Worm (Caenorhabditis elegans) whole organism, young adult: Measurements from ENCODE around the gene sra-28.

Experiments used
- B0019.2 ChIP-seq: fragments of 200-800 bp; sonication (Bioruptor generic); conservative IDR thresholded peaks from 2 replicates; pipeline ENCODE4 v1.3.6; 2022; ENCODE audit warnings: missing genetic modification reagents, missing genetic modification characterization, missing compliant biosample characterization
- B0261.1 ChIP-seq: sonication (generic microtip); optimal IDR thresholded peaks from 2 replicates; lab custom pipeline; 2016; ENCODE audit warnings: mild to moderate bottlenecking, missing genetic modification characterization, moderate library complexity, missing compliant biosample characterization
- C06A6.2 ChIP-seq: fragments of 200-800 bp; sonication (Bioruptor generic); conservative IDR thresholded peaks from 2 replicates; pipeline ENCODE4 v1.3.6; 2022; ENCODE audit warnings: missing genetic modification characterization, missing compliant biosample characterization
- C17E4.6 ChIP-seq: fragments of 200-800 bp; sonication (Bioruptor generic); IDR thresholded peaks from 2 replicates; pipeline ENCODE4 v1.3.6; 2022; ENCODE audit warnings: missing genetic modification reagents, missing genetic modification characterization, missing compliant biosample characterization
- F10E7.11 ChIP-seq: sonication (generic microtip); optimal IDR thresholded peaks from 2 replicates; lab custom pipeline; 2017; ENCODE audit warnings: mild to moderate bottlenecking, missing genetic modification characterization, moderate library complexity, missing compliant biosample characterization
- F33H1.4 ChIP-seq: fragments of 200-800 bp; sonication (Bioruptor generic); IDR thresholded peaks from 2 replicates; pipeline ENCODE4 v1.3.6; 2022; ENCODE audit warnings: missing genetic modification reagents, missing genetic modification characterization, missing compliant biosample characterization
- F55B11.4 ChIP-seq: sonication (generic microtip); optimal IDR thresholded peaks from 2 replicates; lab custom pipeline; 2016; ENCODE audit warnings: missing compliant biosample characterization, missing genetic modification characterization, borderline replicate concordance; ENCODE audit not compliant: insufficient read depth
- T26A5.8 ChIP-seq: sonication (generic microtip); optimal IDR thresholded peaks from 2 replicates; lab custom pipeline; 2016; ENCODE audit warnings: missing genetic modification characterization, missing compliant biosample characterization
- Y95B8A.8 ChIP-seq: fragments of 200-800 bp; sonication (Bioruptor generic); IDR thresholded peaks from 2 replicates; pipeline ENCODE4 v1.3.6; 2022; ENCODE audit warnings: missing genetic modification reagents, missing genetic modification characterization, missing compliant biosample characterization
- ZK185.1 ChIP-seq: sonication (generic microtip); optimal IDR thresholded peaks from 2 replicates; lab custom pipeline; 2016; ENCODE audit warnings: mild to moderate bottlenecking, missing genetic modification characterization, missing compliant biosample characterization; ENCODE audit not compliant: poor library complexity, severe bottlenecking
- attf-5 ChIP-seq: fragments of 200-800 bp; sonication (Bioruptor generic); optimal IDR thresholded peaks from 2 replicates; lab custom pipeline; 2018; ENCODE audit warnings: mild to moderate bottlenecking, missing genetic modification characterization, missing compliant biosample characterization
- ccch-3 ChIP-seq: fragments of 200-800 bp; sonication (Bioruptor generic); optimal IDR thresholded peaks from 2 replicates; lab custom pipeline; 2018; ENCODE audit warnings: mild to moderate bottlenecking, missing genetic modification characterization, missing compliant biosample characterization
- cebp-1 ChIP-seq, 2 experiments: fragments of 200-800 bp in 1 of 2; sonication (Bioruptor generic) in 1 of 2; sonication (generic microtip) in 1 of 2; IDR thresholded peaks in 1 of 2; optimal IDR thresholded peaks in 1 of 2; 2 replicates each; pipeline versions ENCODE4 v1.3.6 to Lab custom; 2017 to 2022; ENCODE audit warnings: missing compliant biosample characterization in 2 of 2, missing genetic modification characterization in 2 of 2, mild to moderate bottlenecking in 1 of 2, missing genetic modification reagents in 1 of 2, moderate library complexity in 1 of 2
- ceh-100 ChIP-seq: fragments of 200-800 bp; sonication (Bioruptor generic); IDR thresholded peaks from 2 replicates; pipeline ENCODE4 v1.3.6; 2022; ENCODE audit warnings: missing genetic modification reagents, missing genetic modification characterization, missing compliant biosample characterization
- ceh-40 ChIP-seq: fragments of 200-800 bp; sonication (Bioruptor generic); IDR thresholded peaks from 2 replicates; pipeline ENCODE4 v1.3.6; 2022; ENCODE audit warnings: missing genetic modification characterization, missing compliant biosample characterization
- ceh-79 ChIP-seq: sonication (generic microtip); optimal IDR thresholded peaks from 2 replicates; lab custom pipeline; 2017; ENCODE audit warnings: mild to moderate bottlenecking, missing genetic modification characterization, missing compliant biosample characterization
- ceh-91 ChIP-seq: fragments of 200-800 bp; sonication (Bioruptor generic); IDR thresholded peaks from 2 replicates; pipeline ENCODE4 v1.3.6; 2022; ENCODE audit warnings: missing genetic modification reagents, missing genetic modification characterization, missing compliant biosample characterization
- dox-1 ChIP-seq: fragments of 200-800 bp; sonication (Bioruptor generic); IDR thresholded peaks from 2 replicates; pipeline ENCODE4 v1.3.6; 2022; ENCODE audit warnings: missing genetic modification reagents, missing genetic modification characterization, missing compliant biosample characterization
- egl-18 ChIP-seq: fragments of 200-800 bp; sonication (Bioruptor generic); IDR thresholded peaks from 2 replicates; pipeline ENCODE4 v1.3.6; 2022; ENCODE audit warnings: missing genetic modification reagents, missing genetic modification characterization, missing compliant biosample characterization
- egl-44 ChIP-seq: fragments of 200-800 bp; sonication (Bioruptor generic); IDR thresholded peaks from 2 replicates; pipeline ENCODE4 v1.3.6; 2022; ENCODE audit warnings: missing genetic modification reagents, missing genetic modification characterization, missing compliant biosample characterization
- ets-4 ChIP-seq: fragments of 200-800 bp; sonication (Bioruptor generic); optimal IDR thresholded peaks from 2 replicates; lab custom pipeline; 2018; ENCODE audit warnings: mild to moderate bottlenecking, missing genetic modification characterization, missing compliant biosample characterization
- hlh-12 ChIP-seq: sonication (generic microtip); optimal IDR thresholded peaks from 2 replicates; lab custom pipeline; 2016; ENCODE audit warnings: missing genetic modification characterization, missing compliant biosample characterization
- hmg-1.2 ChIP-seq: fragments of 200-800 bp; sonication (Bioruptor generic); IDR thresholded peaks from 2 replicates; pipeline ENCODE4 v1.3.6; 2022; ENCODE audit warnings: missing genetic modification reagents, missing genetic modification characterization, missing compliant biosample characterization
- lin-35 ChIP-seq, 3 experiments: fragments of 150-350 bp in 2 of 3; sonication (generic microtip) in 1 of 3; optimal IDR thresholded peaks; 2 replicates each; lab custom pipeline; 2014 to 2018; ENCODE audit warnings: missing biosample characterization in 3 of 3, missing genetic modification characterization in 3 of 3, missing genetic modification reagents in 3 of 3
- lin-40 ChIP-seq: sonication (generic microtip); optimal IDR thresholded peaks from 2 replicates; lab custom pipeline; 2016; ENCODE audit warnings: missing genetic modification characterization, mild to moderate bottlenecking, missing compliant biosample characterization, missing genotype, missing genetic modification reagents
- lin-54 ChIP-seq: fragments of 200-800 bp; sonication (Bioruptor generic); optimal IDR thresholded peaks from 2 replicates; lab custom pipeline; 2018; ENCODE audit warnings: mild to moderate bottlenecking, missing genetic modification characterization, missing compliant biosample characterization
- lsl-1 ChIP-seq: fragments of 200-800 bp; sonication (Bioruptor generic); optimal IDR thresholded peaks from 2 replicates; lab custom pipeline; 2018; ENCODE audit warnings: mild to moderate bottlenecking, missing genetic modification characterization, moderate library complexity, missing compliant biosample characterization
- madf-8 ChIP-seq: fragments of 200-800 bp; sonication (Bioruptor generic); conservative IDR thresholded peaks from 2 replicates; pipeline ENCODE4 v1.3.6; 2022; ENCODE audit warnings: missing genetic modification reagents, missing genetic modification characterization, missing compliant biosample characterization
- mcd-1 ChIP-seq: fragments of 200-800 bp; sonication (Bioruptor generic); IDR thresholded peaks from 2 replicates; pipeline ENCODE4 v1.3.6; 2022; ENCODE audit warnings: missing genetic modification reagents, missing genetic modification characterization, missing compliant biosample characterization
- mes-4 ChIP-seq: sonication (generic microtip); optimal IDR thresholded peaks from 2 replicates; lab custom pipeline; 2016; ENCODE audit warnings: missing genotype, missing genetic modification characterization, missing compliant biosample characterization
- nfya-1 ChIP-seq: sonication (generic microtip); optimal IDR thresholded peaks from 2 replicates; lab custom pipeline; 2017; ENCODE audit warnings: antibody characterized with exemption, missing compliant biosample characterization, missing genetic modification characterization, borderline replicate concordance; ENCODE audit not compliant: insufficient read depth
- nhr-120 ChIP-seq: fragments of 200-800 bp; sonication (Bioruptor generic); IDR thresholded peaks from 2 replicates; pipeline ENCODE4 v1.3.6; 2022; ENCODE audit warnings: missing genetic modification characterization, missing compliant biosample characterization
- nhr-179 ChIP-seq: sonication (generic microtip); optimal IDR thresholded peaks from 2 replicates; lab custom pipeline; 2016; ENCODE audit warnings: mild to moderate bottlenecking, missing genetic modification characterization, missing compliant biosample characterization
- nhr-80 ChIP-seq: sonication (generic microtip); optimal IDR thresholded peaks from 2 replicates; lab custom pipeline; 2016; ENCODE audit warnings: missing genetic modification characterization, missing compliant biosample characterization
- nhr-90 ChIP-seq: sonication (generic microtip); optimal IDR thresholded peaks from 2 replicates; lab custom pipeline; 2016; ENCODE audit warnings: missing genotype, mild to moderate bottlenecking, missing genetic modification characterization, missing compliant biosample characterization
- pbrm-1 ChIP-seq: fragments of 200-800 bp; sonication (Bioruptor generic); IDR thresholded peaks from 2 replicates; pipeline ENCODE4 v1.3.6; 2022; ENCODE audit warnings: missing genetic modification reagents, missing genetic modification characterization, missing compliant biosample characterization
- pha-4 ChIP-seq: fragments of 150-350 bp; sonication (generic microtip); optimal IDR thresholded peaks from 2 replicates; lab custom pipeline; 2014; ENCODE audit warnings: missing biosample characterization, missing genetic modification reagents, missing genetic modification characterization
- rcor-1 ChIP-seq: fragments of 200-800 bp; sonication (Bioruptor generic); IDR thresholded peaks from 2 replicates; pipeline ENCODE4 v1.3.6; 2022; ENCODE audit warnings: missing genetic modification reagents, missing genetic modification characterization, missing compliant biosample characterization
- snpc-4 ChIP-seq, 5 experiments: fragments of 150-350 bp in 1 of 5; sonication (generic microtip) in 4 of 5; optimal IDR thresholded peaks; 2 replicates each; lab custom pipeline; 2014 to 2018; ENCODE audit warnings: missing genetic modification characterization in 5 of 5, missing biosample characterization in 3 of 5, antibody characterized with exemption in 2 of 5, mild to moderate bottlenecking in 2 of 5, missing compliant biosample characterization in 2 of 5, missing genotype in 2 of 5, moderate library complexity in 2 of 5, missing genetic modification reagents in 1 of 5
- tbp1 ChIP-seq: fragments of 200-800 bp; sonication (Bioruptor generic); optimal IDR thresholded peaks from 2 replicates; lab custom pipeline; 2018; ENCODE audit warnings: mild to moderate bottlenecking, missing genetic modification characterization, missing compliant biosample characterization
- zim-3 ChIP-seq: sonication (generic microtip); optimal IDR thresholded peaks from 2 replicates; lab custom pipeline; 2017; ENCODE audit warnings: mild to moderate bottlenecking, missing genetic modification characterization, moderate library complexity, missing compliant biosample characterization
- ztf-22 ChIP-seq: fragments of 200-800 bp; sonication (Bioruptor generic); optimal IDR thresholded peaks from 2 replicates; lab custom pipeline; 2018; ENCODE audit warnings: mild to moderate bottlenecking, missing genetic modification characterization, moderate library complexity, missing compliant biosample characterization
- ztf-25 ChIP-seq: fragments of 200-800 bp; sonication (Bioruptor generic); IDR thresholded peaks from 2 replicates; pipeline ENCODE4 v1.3.6; 2022; ENCODE audit warnings: missing genetic modification reagents, missing genetic modification characterization, missing compliant biosample characterization

Gene sra-28

ce11 chrII:6609315-6609842 lies 35.8 kb upstream of the sra-28 start, which contains the start of gene epg-5:
Gene epg-5 (minus strand): TSS chrII:6609365.
- TF ChIP-seq lin-35 (GFP tag; optimal IDR thresholded peaks at IDR 0.05; lab: Kevin White, UChicago): no peak
- no peak for TF ChIP-seq C17E4.6 (GFP tag; lab: Robert Waterston, UW)
- peak; percentile 54 for TF ChIP-seq pha-4 (tag; lab: Kevin White, UChicago)
- peak; percentile 9; the same call in 1 of the 2 replicates for TF ChIP-seq hmg-1.2 (GFP tag; lab: Robert Waterston, UW)
- TF ChIP-seq F55B11.4 (tag; lab: Kevin White, UChicago): no peak
- no peak for TF ChIP-seq nhr-179 (tag; lab: Kevin White, UChicago)
- TF ChIP-seq ceh-91: no peak
- TF ChIP-seq lsl-1 (GFP tag; lab: Kevin White, UChicago): no peak
- TF ChIP-seq mes-4 (tag; lab: Kevin White, UChicago): no peak
- peak; percentile 21 for TF ChIP-seq nhr-80
- TF ChIP-seq egl-44 (GFP tag; lab: Robert Waterston, UW): no peak
- no peak for TF ChIP-seq ccch-3
- no peak for TF ChIP-seq lin-54
- peak; percentile 78 for TF ChIP-seq attf-5 (GFP tag; lab: Kevin White, UChicago)
- TF ChIP-seq hlh-12: no peak
- no peak for TF ChIP-seq cebp-1 (GFP tag; IDR thresholded peaks at IDR 0.05; lab: Robert Waterston, UW)
- TF ChIP-seq cebp-1 (tag; optimal IDR thresholded peaks at IDR 0.05; lab: Kevin White, UChicago): peak; percentile 29
- no peak for TF ChIP-seq ztf-25
- TF ChIP-seq snpc-4 (GFP tag; optimal IDR thresholded peaks at IDR 0.05; lab: Kevin White, UChicago): no peak
- TF ChIP-seq snpc-4 (tag; optimal IDR thresholded peaks at IDR 0.05; lab: Kevin White, UChicago): peak in 1 of 4 experiments; percentile 3
- no peak for TF ChIP-seq Y95B8A.8 (GFP tag; lab: Robert Waterston, UW)
- no peak for TF ChIP-seq T26A5.8 (tag; lab: Kevin White, UChicago)
- TF ChIP-seq mcd-1: no peak

ce11 chrII:6608626-6609025 lies 35.0 kb upstream of the sra-28 start:
- no peak for TF ChIP-seq ceh-79
- no peak for TF ChIP-seq C06A6.2
- TF ChIP-seq lin-54: no peak
- no peak for TF ChIP-seq lin-35 (GFP tag; optimal IDR thresholded peaks at IDR 0.05; lab: Kevin White, UChicago)
- TF ChIP-seq egl-44 (GFP tag; lab: Robert Waterston, UW): no peak
- no peak for TF ChIP-seq ccch-3
- no peak for TF ChIP-seq ets-4 (GFP tag; lab: Kevin White, UChicago)
- TF ChIP-seq nhr-120: no peak
- no peak for TF ChIP-seq B0261.1
- no peak for TF ChIP-seq F10E7.11 (tag; lab: Kevin White, UChicago)
- no peak for TF ChIP-seq rcor-1 (GFP tag; lab: Robert Waterston, UW)
- no peak for TF ChIP-seq ztf-22 (GFP tag; lab: Kevin White, UChicago)
- TF ChIP-seq nhr-90 (tag; lab: Kevin White, UChicago): no peak
- TF ChIP-seq ceh-40 (GFP tag; lab: Robert Waterston, UW): no peak
- no peak for TF ChIP-seq ceh-100 (GFP tag; lab: Robert Waterston, UW)
- no peak for TF ChIP-seq egl-18 (GFP tag; lab: Robert Waterston, UW)
- no peak for TF ChIP-seq B0019.2 (GFP tag; lab: Robert Waterston, UW)
- TF ChIP-seq Y95B8A.8 (GFP tag; lab: Robert Waterston, UW): no peak
- TF ChIP-seq nfya-1 (tag; lab: Kevin White, UChicago): no peak
- TF ChIP-seq, all 124 proteins: peak for 0

- TF ChIP-seq ceh-40 (GFP tag; lab: Robert Waterston, UW) (no peak), lin-54 (peak; percentile 3), snpc-4 (GFP tag; optimal IDR thresholded peaks at IDR 0.05; lab: Kevin White, UChicago) (no peak), snpc-4 (tag; optimal IDR thresholded peaks at IDR 0.05; lab: Kevin White, UChicago) (peak in 1 of 4 experiments; percentile 4), ZK185.1 (tag; lab: Kevin White, UChicago) (peak; percentile 34), F33H1.4 (GFP tag; lab: Robert Waterston, UW) (peak; percentile 51; the same call in 1 of the 2 replicates), madf-8 (GFP tag; lab: Robert Waterston, UW) (no peak; the same call in 1 of the 2 replicates), cebp-1 (GFP tag; IDR thresholded peaks at IDR 0.05; lab: Robert Waterston, UW) (no peak), cebp-1 (tag; optimal IDR thresholded peaks at IDR 0.05; lab: Kevin White, UChicago) (peak; percentile 41), lin-40 (tag; lab: Kevin White, UChicago) (peak; percentile 3), zim-3 (tag; lab: Kevin White, UChicago) (no peak), pbrm-1 (GFP tag; lab: Robert Waterston, UW) (0 out of 2 replicates have a peak, but pooled peaks have one; percentile 16), tbp1 (GFP tag; lab: Kevin White, UChicago) (peak; percentile 27), lsl-1 (GFP tag; lab: Kevin White, UChicago) (peak; percentile 50), dox-1 (GFP tag; lab: Robert Waterston, UW) (peak; percentile 38; the same call in 1 of the 2 replicates), mcd-1 (peak; percentile 47; the same call in 1 of the 2 replicates)
Observed at ce11 chrII:6600973-6601372, 27.4 kb upstream of the sra-28 start, which contains the start of gene vps-33.2. Gene vps-33.2 (plus strand): TSS chrII:6601216.
